Worm (Caenorhabditis elegans) whole organism, L4 larva: Measurements from ENCODE around the gene sphk-1.

ENCODE experiments used
- ceh-82 ChIP-seq: sonication (generic microtip); optimal IDR thresholded peaks from 2 replicates; lab custom pipeline; 2017; ENCODE audit warnings: missing biosample characterization, missing genetic modification characterization
- lir-3 ChIP-seq: sonication (generic microtip); optimal IDR thresholded peaks from 2 replicates; lab custom pipeline; 2016; ENCODE audit warnings: mild to moderate bottlenecking, missing genetic modification characterization, missing compliant biosample characterization
- nhr-28 ChIP-seq: fragments of 150-350 bp; optimal IDR thresholded peaks from 2 replicates; lab custom pipeline; 2014; ENCODE audit warnings: missing biosample characterization, missing genetic modification characterization
- nhr-77 ChIP-seq: fragments of 150-350 bp; optimal IDR thresholded peaks from 2 replicates; lab custom pipeline; 2014; ENCODE audit warnings: missing biosample characterization, missing genetic modification characterization
- unc-130 ChIP-seq: sonication (generic microtip); optimal IDR thresholded peaks from 2 replicates; lab custom pipeline; 2016; ENCODE audit warnings: missing genetic modification reagents, missing genetic modification characterization, missing compliant biosample characterization
- unc-62 ChIP-seq, 3 experiments: fragments of 150-350 bp in 1 of 3; sonication (generic microtip); optimal IDR thresholded peaks in 2 of 3; peaks in 1 of 3; 1 replicate in 1 of 3; 2 replicates in 2 of 3; lab custom pipeline; 2014 to 2017; ENCODE audit warnings: missing biosample characterization in 3 of 3, missing genetic modification characterization in 3 of 3, missing genetic modification reagents in 3 of 3, missing genotype in 1 of 3

ce11 chrII:8701619-8702350 lies at the start of gene sphk-1:
- no peak for TF ChIP-seq unc-62 (GFP tag; optimal IDR thresholded peaks at IDR 0.05 in 1 of 2; lab: Kevin White, UChicago)
- TF ChIP-seq unc-62 (tag; optimal IDR thresholded peaks at IDR 0.05; lab: Kevin White, UChicago) = no peak
- TF ChIP-seq lir-3 (tag; lab: Kevin White, UChicago) = no peak
- no peak for TF ChIP-seq unc-130 (GFP tag; lab: Kevin White, UChicago)
- TF ChIP-seq ceh-82 = no peak
- TF ChIP-seq nhr-77 (tag; lab: Kevin White, UChicago) = no peak
- no peak for TF ChIP-seq nhr-28 (tag; lab: Kevin White, UChicago)
